Worm (Caenorhabditis elegans) whole organism, L4/young adult: ENCODE data around the gene fbxb-105.

ENCODE experiments used
- W03F9.2 ChIP-seq: fragments of 150-350 bp; optimal IDR thresholded peaks from 2 replicates; lab custom pipeline; 2014; ENCODE audit warnings: missing biosample characterization, missing genetic modification characterization
- dao-5 ChIP-seq: sonication (generic microtip); optimal IDR thresholded peaks from 2 replicates; lab custom pipeline; 2016; ENCODE audit warnings: missing genotype, missing genetic modification characterization, moderate library complexity, missing compliant biosample characterization
- him-1 ChIP-seq: sonication (generic microtip); optimal IDR thresholded peaks from 2 replicates; lab custom pipeline; 2016; ENCODE audit warnings: missing genotype, missing genetic modification reagents, missing genetic modification characterization, missing compliant biosample characterization

The fbxb-105 gene

ce11 chrII:2795413-2795812 is 24.7 kb upstream of the fbxb-105 start:
- TF ChIP-seq dao-5 (tag; lab: Kevin White, UChicago), result no peak
- TF ChIP-seq W03F9.2, result no peak
- no peak for TF ChIP-seq him-1 (tag; lab: Kevin White, UChicago)

DNA sequence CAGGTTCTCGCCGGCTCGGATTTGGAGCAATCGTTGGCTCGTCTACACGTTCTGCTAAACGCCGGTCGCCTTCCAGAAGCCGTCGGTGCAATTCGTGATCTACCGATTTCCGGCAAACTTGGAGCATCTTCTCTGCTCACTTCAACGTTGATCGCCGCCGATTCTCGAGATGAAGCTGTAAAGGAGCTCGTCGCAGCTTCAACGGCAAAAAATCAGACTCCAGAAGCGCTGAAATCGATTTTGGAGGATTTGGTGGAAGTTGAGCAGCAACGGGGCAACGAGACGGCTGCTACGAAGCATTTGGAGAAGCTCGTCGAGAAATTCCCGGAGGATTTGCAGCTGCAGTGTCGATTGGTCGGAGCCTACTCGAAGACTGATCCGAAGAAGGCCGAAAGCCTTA is 21.0 kb upstream of the fbxb-105 start:
- TF ChIP-seq dao-5 (tag; lab: Kevin White, UChicago), result no peak
- no peak for TF ChIP-seq him-1 (tag; lab: Kevin White, UChicago)
- no peak for TF ChIP-seq W03F9.2

DNA sequence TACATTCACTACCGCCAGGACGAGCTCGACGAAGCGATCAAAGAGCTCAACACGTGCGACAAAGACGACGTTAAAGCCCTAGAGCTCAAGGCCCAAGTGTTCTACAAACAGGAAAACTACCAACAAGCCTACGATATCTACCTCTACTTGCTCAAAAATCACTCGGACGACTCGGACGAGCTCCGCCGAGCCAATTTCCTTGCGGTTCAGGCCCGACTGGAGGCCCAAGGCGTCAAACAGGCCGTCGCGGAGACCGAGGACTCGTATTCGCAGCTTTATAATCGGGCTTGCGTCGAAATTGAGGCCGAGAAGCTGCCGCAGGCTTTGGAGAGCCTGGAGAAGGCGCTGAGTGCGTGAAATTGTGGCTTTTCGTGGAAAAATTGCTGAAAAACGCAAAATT is 17.2 kb upstream of the fbxb-105 start:
- TF ChIP-seq him-1 (tag; lab: Kevin White, UChicago) (no peak), dao-5 (tag; lab: Kevin White, UChicago) (no peak), W03F9.2 (no peak)

DNA sequence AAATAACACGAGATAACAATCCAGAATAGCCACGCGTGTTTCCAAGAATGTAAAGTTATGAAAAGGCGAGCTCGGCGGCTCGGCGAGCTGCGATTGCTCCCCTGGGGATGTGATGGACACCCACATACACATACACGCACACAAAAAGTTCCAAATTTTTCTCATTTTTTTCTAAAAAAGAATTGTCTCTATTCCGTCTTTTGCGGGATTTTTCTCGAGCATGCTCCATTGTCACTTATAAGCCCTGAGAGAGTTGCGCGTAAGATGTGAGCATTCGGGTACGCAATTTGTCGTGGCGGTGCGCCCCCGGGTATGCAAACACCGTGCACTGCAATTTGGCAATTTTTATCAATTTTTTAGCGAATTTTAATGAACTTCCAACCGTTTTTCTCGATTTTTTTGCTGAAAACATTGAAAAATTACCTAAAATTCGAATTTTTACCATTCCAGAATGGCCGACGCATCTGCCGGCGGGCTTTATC is 16.4 kb upstream of the fbxb-105 start, which contains the start of the genes F08D12.12 and srpa-72:
TSS of gene F08D12.12 (minus strand) at position 51 of the 482 bp plus-strand sequence.
TSS of gene srpa-72 (plus strand) at position 451 of the 482 bp plus-strand sequence.
- TF ChIP-seq him-1 (tag; lab: Kevin White, UChicago) (no peak), dao-5 (tag; lab: Kevin White, UChicago) (no peak), W03F9.2 (no peak)

DNA sequence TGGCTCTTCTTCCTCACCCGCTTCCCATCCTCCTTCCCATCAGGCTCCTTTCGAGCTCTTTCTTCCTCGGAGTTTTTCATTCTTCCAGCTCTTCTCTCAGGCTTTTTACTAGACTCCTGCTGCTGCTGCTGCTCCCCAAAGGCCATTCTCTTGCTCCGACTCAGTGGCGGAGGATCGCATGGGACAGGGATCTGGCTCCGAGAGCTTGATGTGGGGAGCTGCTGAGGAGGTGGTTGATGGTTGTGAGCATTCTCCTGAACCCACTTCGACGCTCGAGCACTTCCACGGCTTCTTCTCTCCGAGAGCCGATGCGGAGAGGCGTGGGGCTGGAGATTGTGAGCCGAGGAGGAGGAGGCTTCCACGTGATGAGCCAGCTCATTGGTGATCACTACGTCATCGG is 15.1 kb upstream of the fbxb-105 start:
- TF ChIP-seq W03F9.2 (no peak), dao-5 (tag; lab: Kevin White, UChicago) (no peak), him-1 (tag; lab: Kevin White, UChicago) (no peak)

DNA sequence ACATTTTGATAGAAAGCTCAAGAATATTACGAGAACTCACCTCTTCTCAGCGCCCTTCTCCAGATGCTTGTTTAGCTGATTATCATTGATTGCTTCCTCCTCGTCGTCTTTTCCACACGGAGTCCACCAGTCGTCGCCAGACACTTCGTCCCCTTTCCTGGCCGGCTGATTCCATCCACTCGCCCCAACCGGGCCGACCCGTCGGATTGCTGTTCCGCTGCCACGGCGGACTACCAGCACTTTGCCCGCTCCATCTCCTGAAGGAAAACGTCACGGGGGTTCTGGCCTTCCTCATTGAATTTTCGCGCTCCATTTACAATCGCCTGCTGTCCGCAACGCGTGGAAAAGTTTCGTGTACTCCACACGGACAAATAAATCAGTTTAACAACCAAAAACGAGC is 12.7 kb upstream of the fbxb-105 start:
- no peak for TF ChIP-seq W03F9.2
- TF ChIP-seq him-1 (tag; lab: Kevin White, UChicago), result no peak
- TF ChIP-seq dao-5 (tag; lab: Kevin White, UChicago), result no peak

DNA sequence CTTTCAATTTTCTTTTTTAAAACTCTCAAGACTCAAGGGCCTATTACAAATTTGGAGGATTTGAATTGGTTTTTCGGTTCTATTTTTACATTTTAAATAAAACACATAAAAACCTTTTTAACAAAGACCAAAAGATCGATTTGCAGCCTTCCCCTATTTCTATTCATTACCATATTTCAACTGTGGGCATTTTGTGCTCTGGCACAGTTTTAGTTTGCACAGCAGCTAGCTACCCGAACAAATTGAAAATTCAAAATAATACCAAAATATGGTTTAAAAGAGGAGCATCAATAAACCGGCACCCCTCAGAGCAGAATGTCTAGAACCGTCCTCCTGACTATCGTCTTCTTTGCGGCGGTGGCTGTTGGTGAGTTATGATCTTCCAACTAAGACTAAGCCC is 10.7 kb upstream of the fbxb-105 start, which contains the start of gene F08D12.2:
TSS of gene F08D12.2 (plus strand) at position 301 of the 400 bp plus-strand sequence.
- no peak for TF ChIP-seq him-1 (tag; lab: Kevin White, UChicago)
- no peak for TF ChIP-seq dao-5 (tag; lab: Kevin White, UChicago)
- TF ChIP-seq W03F9.2, result no peak

DNA sequence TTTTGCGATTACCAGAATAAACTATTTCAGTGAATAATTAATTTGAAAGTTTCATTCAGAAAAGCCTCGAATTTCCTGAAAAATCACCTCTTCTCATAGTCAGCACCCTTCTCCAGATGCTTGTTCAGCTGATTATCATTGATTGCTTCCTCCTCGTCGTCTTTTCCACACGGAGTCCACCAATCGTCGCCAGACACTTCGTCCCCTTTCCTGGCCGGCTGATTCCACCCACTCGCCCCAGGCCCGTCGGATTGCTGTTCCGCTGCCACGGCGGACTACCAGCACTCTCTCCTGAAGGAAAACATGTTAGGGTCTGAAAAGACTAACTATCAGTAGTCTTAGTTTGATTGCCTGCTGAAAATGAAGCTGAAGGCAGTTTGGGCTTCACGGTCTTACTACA is 10.1 kb upstream of the fbxb-105 start:
- TF ChIP-seq him-1 (tag; lab: Kevin White, UChicago), result no peak
- TF ChIP-seq dao-5 (tag; lab: Kevin White, UChicago), result no peak
- no peak for TF ChIP-seq W03F9.2

ce11 chrII:2779253-2779652 is 8.6 kb upstream of the fbxb-105 start, which contains the start of gene F08D12.3:
F08D12.3 (plus strand) TSS chrII:2779553.
- TF ChIP-seq him-1 (tag; lab: Kevin White, UChicago), result no peak
- no peak for TF ChIP-seq dao-5 (tag; lab: Kevin White, UChicago)
- TF ChIP-seq W03F9.2, result no peak

- no peak for TF ChIP-seq him-1 (tag; lab: Kevin White, UChicago)
- no peak for TF ChIP-seq dao-5 (tag; lab: Kevin White, UChicago)
- TF ChIP-seq W03F9.2, result no peak
Measured at ce11 chrII:2777846-2778245, 7.2 kb upstream of the fbxb-105 start, which contains the start of gene F08D12.4. F08D12.4 (plus strand) TSS chrII:2778146.

- no peak for TF ChIP-seq him-1 (tag; lab: Kevin White, UChicago)
- TF ChIP-seq dao-5 (tag; lab: Kevin White, UChicago), result no peak
Measured at ce11 chrII:2774904-2775303, 4.2 kb upstream of the fbxb-105 start, which contains the start of gene fbxb-111. fbxb-111 (minus strand) TSS chrII:2775004.

DNA sequence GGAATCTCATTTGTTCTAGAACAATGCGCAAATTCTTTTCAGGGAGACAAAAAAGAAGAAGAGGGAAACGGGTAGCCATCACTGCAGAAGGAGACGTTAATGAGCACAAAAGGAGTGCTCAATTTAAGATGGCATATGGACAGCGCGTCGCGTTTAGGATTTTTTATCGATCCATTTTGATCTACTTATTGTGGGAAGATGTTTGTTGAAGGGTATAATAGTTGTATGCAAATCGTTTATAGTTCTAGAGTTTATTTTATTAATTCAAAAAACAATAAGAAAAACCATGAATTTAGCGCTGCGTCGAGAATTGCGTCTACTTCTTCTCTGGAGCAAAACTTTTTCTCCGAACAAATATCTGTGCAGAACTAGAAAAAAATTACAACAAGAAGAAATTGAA is 2.8 kb upstream of the fbxb-105 start, which contains the start of gene sdz-9:
TSS of gene sdz-9 (minus strand) at position 101 of the 400 bp plus-strand sequence.
- TF ChIP-seq him-1 (tag; lab: Kevin White, UChicago), result no peak
- TF ChIP-seq W03F9.2, result no peak
- no peak for TF ChIP-seq dao-5 (tag; lab: Kevin White, UChicago)

DNA sequence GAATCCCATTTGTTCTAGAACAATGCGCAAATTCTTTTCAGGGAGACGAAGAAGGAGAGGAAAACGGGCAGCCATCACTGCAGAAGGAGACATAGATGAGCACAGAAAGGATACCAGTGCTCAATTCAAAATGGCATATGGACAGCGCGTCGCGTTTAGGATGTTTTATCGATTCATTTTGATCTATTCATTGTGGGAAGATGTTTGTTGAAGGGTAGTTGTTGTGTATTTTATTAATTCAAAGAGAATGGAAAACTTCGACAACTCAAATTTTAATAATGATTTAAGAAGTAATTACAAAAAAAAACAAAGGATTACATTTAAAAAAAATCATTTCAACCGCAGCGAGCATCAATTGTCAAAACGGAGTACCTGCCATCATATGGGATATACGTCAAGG is 1.5 kb upstream of the fbxb-105 start, which contains the start of gene sdz-10:
TSS of gene sdz-10 (minus strand) at position 101 of the 400 bp plus-strand sequence.
- TF ChIP-seq him-1 (tag; lab: Kevin White, UChicago) (no peak), dao-5 (tag; lab: Kevin White, UChicago) (no peak), W03F9.2 (no peak)

DNA sequence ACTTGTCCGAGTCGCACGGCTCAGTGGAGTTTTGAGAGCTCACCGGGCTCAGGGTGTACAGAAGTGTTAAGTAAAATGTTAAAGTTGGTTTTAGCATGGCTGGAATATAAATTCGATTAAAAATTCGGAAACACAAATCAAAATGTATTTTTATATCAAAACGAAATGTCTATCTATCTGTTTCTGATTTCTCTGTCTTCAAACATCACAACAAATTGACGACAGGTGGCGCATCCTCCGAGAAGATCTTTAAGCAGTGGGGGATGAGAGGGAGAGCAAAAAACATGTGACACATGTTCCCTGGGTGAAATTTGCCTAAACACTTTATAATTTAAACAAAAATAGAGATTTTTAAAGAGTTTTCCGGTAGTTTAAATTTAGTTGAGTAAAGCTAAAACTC is 1.7 kb downstream of the fbxb-105 start, which contains the start of gene F08D12.7:
TSS of gene F08D12.7 (minus strand) at position 101 of the 400 bp plus-strand sequence.
- TF ChIP-seq him-1 (tag; lab: Kevin White, UChicago) (no peak), dao-5 (tag; lab: Kevin White, UChicago) (no peak), W03F9.2 (no peak)

DNA sequence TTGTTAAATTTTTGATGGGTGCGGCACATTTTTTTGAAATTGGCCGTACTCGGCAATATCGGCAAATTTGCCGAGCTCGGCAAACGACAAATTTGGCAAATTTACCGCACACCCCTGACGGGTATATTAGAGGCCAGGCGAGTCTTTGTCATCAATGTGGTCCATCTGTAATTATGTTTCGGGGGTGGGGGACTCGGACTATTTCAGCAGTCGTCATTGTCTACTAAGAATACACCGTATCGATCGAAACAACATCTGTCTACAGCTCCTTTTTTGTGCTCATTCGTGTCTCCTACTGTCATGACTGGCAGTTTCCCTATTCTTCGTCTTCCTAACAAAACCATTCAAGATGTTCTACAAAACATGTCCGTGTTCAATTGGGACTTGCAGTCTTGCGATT is 4.4 kb downstream of the fbxb-105 start, which contains the start of gene F08D12.15:
TSS of gene F08D12.15 (plus strand) at position 301 of the 400 bp plus-strand sequence.
- TF ChIP-seq W03F9.2 (no peak), dao-5 (tag; lab: Kevin White, UChicago) (no peak), him-1 (tag; lab: Kevin White, UChicago) (no peak)
